Fruit fly (Drosophila melanogaster) whole organism, embryonic: ENCODE measurements around the gene sdt.

ENCODE experiments used
- Atf3 ChIP-seq: fragments of 200-800 bp; sonication (Bioruptor generic); optimal IDR thresholded peaks from 3 replicates; lab custom pipeline; 2016; ENCODE audit warnings: missing biosample characterization, missing genetic modification characterization
- CG10366 ChIP-seq: fragments of 200-800 bp; sonication (Bioruptor generic); IDR thresholded peaks from 2 replicates; pipeline ENCODE4 v1.3.6; 2022; ENCODE audit warnings: missing biosample characterization, missing genetic modification characterization
- CG10565 ChIP-seq: fragments of 200-800 bp; sonication (Bioruptor generic); optimal IDR thresholded peaks from 3 replicates; lab custom pipeline; 2016; ENCODE audit warnings: missing biosample characterization, mild to moderate bottlenecking, missing genetic modification characterization
- CG10959 ChIP-seq: fragments of 200-800 bp; sonication (Bioruptor generic); IDR thresholded peaks from 2 replicates; pipeline ENCODE4 v1.3.6; 2022; ENCODE audit warnings: missing biosample characterization, missing genetic modification characterization
- CG12219 ChIP-seq: fragments of 200-800 bp; sonication (Bioruptor generic); optimal IDR thresholded peaks from 3 replicates; lab custom pipeline; 2018; ENCODE audit warnings: missing biosample characterization, mild to moderate bottlenecking, missing genetic modification characterization
- CG12236 ChIP-seq: fragments of 200-800 bp; sonication (Bioruptor generic); optimal IDR thresholded peaks from 2 replicates; lab custom pipeline; 2016; ENCODE audit warnings: missing biosample characterization, missing genetic modification characterization
- CG1233 ChIP-seq: fragments of 200-800 bp; sonication (Bioruptor generic); optimal IDR thresholded peaks from 4 replicates; lab custom pipeline; 2018; ENCODE audit warnings: missing biosample characterization, mild to moderate bottlenecking, missing genetic modification characterization
- CG14667 ChIP-seq: fragments of 200-800 bp; sonication (Bioruptor generic); IDR thresholded peaks from 2 replicates; pipeline ENCODE4 v1.3.6; 2022; ENCODE audit warnings: missing biosample characterization, missing genetic modification characterization
- CG15011 ChIP-seq: fragments of 200-800 bp; sonication (Bioruptor generic); optimal IDR thresholded peaks from 3 replicates; lab custom pipeline; 2018; ENCODE audit warnings: missing biosample characterization, mild to moderate bottlenecking, missing genetic modification characterization
- CG16815 ChIP-seq: fragments of 200-800 bp; sonication (Bioruptor generic); optimal IDR thresholded peaks from 3 replicates; lab custom pipeline; 2017; ENCODE audit warnings: missing biosample characterization, mild to moderate bottlenecking, missing genetic modification characterization
- CG16863 ChIP-seq: fragments of 200-800 bp; sonication (Bioruptor generic); optimal IDR thresholded peaks from 3 replicates; lab custom pipeline; 2016; ENCODE audit warnings: missing biosample characterization, missing genetic modification characterization
- CG18011 ChIP-seq: fragments of 200-800 bp; sonication (Bioruptor generic); optimal IDR thresholded peaks from 2 replicates; lab custom pipeline; 2017; ENCODE audit warnings: missing biosample characterization, missing genetic modification characterization, mild to moderate bottlenecking, moderate library complexity, missing genotype
- CG30403 ChIP-seq: fragments of 200-800 bp; sonication (Bioruptor generic); optimal IDR thresholded peaks from 3 replicates; lab custom pipeline; 2016; ENCODE audit warnings: missing biosample characterization, missing genetic modification characterization
- CG32532 ChIP-seq: fragments of 200-800 bp; sonication (Bioruptor generic); IDR thresholded peaks from 2 replicates; pipeline ENCODE4 v1.3.6; 2022; ENCODE audit warnings: missing biosample characterization, missing genetic modification characterization
- CG32767 ChIP-seq: fragments of 200-800 bp; sonication (Bioruptor generic); IDR thresholded peaks from 2 replicates; pipeline ENCODE4 v1.3.6; 2022; ENCODE audit warnings: missing biosample characterization, missing genetic modification characterization
- CG3281 ChIP-seq: fragments of 200-800 bp; sonication (Bioruptor generic); optimal IDR thresholded peaks from 3 replicates; lab custom pipeline; 2017; ENCODE audit warnings: missing biosample characterization, mild to moderate bottlenecking, missing genetic modification characterization
- CG4707 ChIP-seq: fragments of 200-800 bp; sonication (Bioruptor generic); optimal IDR thresholded peaks from 2 replicates; lab custom pipeline; 2018; ENCODE audit warnings: missing biosample characterization, mild to moderate bottlenecking, missing genetic modification characterization, moderate library complexity
- CG6683 ChIP-seq: fragments of 200-800 bp; sonication (Bioruptor generic); optimal IDR thresholded peaks from 2 replicates; lab custom pipeline; 2017; ENCODE audit warnings: missing biosample characterization, mild to moderate bottlenecking, missing genetic modification characterization, missing genetic modification reagents
- CG7556 ChIP-seq: fragments of 200-800 bp; sonication (Bioruptor generic); optimal IDR thresholded peaks from 2 replicates; lab custom pipeline; 2017; ENCODE audit warnings: missing biosample characterization, mild to moderate bottlenecking, missing genetic modification characterization
- CG7786 ChIP-seq: fragments of 200-800 bp; sonication (Bioruptor generic); optimal IDR thresholded peaks from 2 replicates; lab custom pipeline; 2016; ENCODE audit warnings: missing biosample characterization, missing genetic modification characterization
- CG9215 ChIP-seq: fragments of 200-800 bp; sonication (Bioruptor generic); IDR thresholded peaks from 2 replicates; pipeline ENCODE4 v1.3.6; 2022; ENCODE audit warnings: missing biosample characterization, missing genetic modification characterization
- CG9727 ChIP-seq: fragments of 200-800 bp; sonication (Bioruptor generic); optimal IDR thresholded peaks from 3 replicates; lab custom pipeline; 2017; ENCODE audit warnings: missing biosample characterization, mild to moderate bottlenecking, missing genetic modification characterization
- CG9932 ChIP-seq: fragments of 200-800 bp; sonication (Bioruptor generic); IDR thresholded peaks from 2 replicates; pipeline ENCODE4 v1.3.6; 2022; ENCODE audit warnings: missing biosample characterization, missing genetic modification characterization
- CkIIα-i1 ChIP-seq: fragments of 200-800 bp; sonication (Bioruptor generic); IDR thresholded peaks from 2 replicates; pipeline ENCODE4 v1.3.6; 2022; ENCODE audit warnings: missing biosample characterization, missing genetic modification characterization
- E2f1 ChIP-seq: fragments of 200-800 bp; sonication (Bioruptor generic); IDR thresholded peaks from 2 replicates; pipeline ENCODE4 v1.3.6; 2022; ENCODE audit warnings: missing biosample characterization, missing genetic modification characterization
- E2f2 ChIP-seq: fragments of 200-800 bp; sonication (Bioruptor generic); IDR thresholded peaks from 2 replicates; pipeline ENCODE4 v1.3.6; 2022; ENCODE audit warnings: missing biosample characterization, missing genetic modification characterization
- Fer1 ChIP-seq: fragments of 200-800 bp; sonication (Bioruptor generic); optimal IDR thresholded peaks from 2 replicates; lab custom pipeline; 2017; ENCODE audit warnings: missing biosample characterization, mild to moderate bottlenecking, missing genetic modification characterization
- HmgD ChIP-seq: fragments of 200-800 bp; sonication (Bioruptor generic); optimal IDR thresholded peaks from 3 replicates; lab custom pipeline; 2016; ENCODE audit warnings: missing biosample characterization, missing genetic modification characterization
- Jarid2 ChIP-seq: fragments of 200-800 bp; sonication (Bioruptor generic); optimal IDR thresholded peaks from 3 replicates; lab custom pipeline; 2017; ENCODE audit warnings: mild to moderate bottlenecking, missing biosample characterization, missing genetic modification reagents, missing genetic modification characterization
- Meics ChIP-seq: fragments of 200-800 bp; sonication (Bioruptor generic); optimal IDR thresholded peaks from 2 replicates; lab custom pipeline; 2017; ENCODE audit warnings: missing biosample characterization, mild to moderate bottlenecking, missing genetic modification characterization
- Rx ChIP-seq: fragments of 200-800 bp; sonication (Bioruptor generic); IDR thresholded peaks from 2 replicates; pipeline ENCODE4 v1.3.6; 2022; ENCODE audit warnings: missing biosample characterization, missing genetic modification characterization
- Stat92E ChIP-seq, 3 experiments: fragments of >200 bp in 2 of 3; fragments of 200-800 bp in 1 of 3; sonication (Bioruptor generic) in 1 of 3; optimal IDR thresholded peaks; 2 replicates each; lab custom pipeline; 2017 to 2019; ENCODE audit warnings: missing biosample characterization in 3 of 3, missing genetic modification characterization in 3 of 3, mild to moderate bottlenecking in 1 of 3, moderate library complexity in 1 of 3
- Usf ChIP-seq: fragments of 200-800 bp; sonication (Bioruptor generic); optimal IDR thresholded peaks from 2 replicates; lab custom pipeline; 2017; ENCODE audit warnings: missing genotype, missing biosample characterization, missing genetic modification characterization
- Xbp1 ChIP-seq: fragments of 200-800 bp; sonication (Bioruptor generic); optimal IDR thresholded peaks from 3 replicates; lab custom pipeline; 2016; ENCODE audit warnings: missing biosample characterization, mild to moderate bottlenecking, missing genetic modification characterization
- bowl ChIP-seq: fragments of 200-800 bp; sonication (Bioruptor generic); IDR thresholded peaks from 2 replicates; pipeline ENCODE4 v1.3.6; 2022; ENCODE audit warnings: missing biosample characterization, missing genetic modification characterization
- cas ChIP-seq: fragments of 200-800 bp; sonication (Bioruptor generic); IDR thresholded peaks from 2 replicates; pipeline ENCODE4 v1.3.6; 2022; ENCODE audit warnings: missing biosample characterization, missing genetic modification characterization
- dimm ChIP-seq: fragments of 200-800 bp; sonication (Bioruptor generic); IDR thresholded peaks from 2 replicates; pipeline ENCODE4 v1.3.6; 2022; ENCODE audit warnings: missing biosample characterization, missing genetic modification characterization
- dmrt99B ChIP-seq: fragments of 200-800 bp; sonication (Bioruptor generic); optimal IDR thresholded peaks from 2 replicates; lab custom pipeline; 2018; ENCODE audit warnings: missing biosample characterization, mild to moderate bottlenecking, missing genetic modification characterization, moderate library complexity
- dpn ChIP-seq, 2 experiments: fragments of 200-800 bp; sonication (Bioruptor generic); optimal IDR thresholded peaks; 3 replicates each; lab custom pipeline; 2016; ENCODE audit warnings: missing biosample characterization in 2 of 2, missing genetic modification characterization in 2 of 2
- esg ChIP-seq: fragments of 200-800 bp; sonication (Bioruptor generic); conservative IDR thresholded peaks from 2 replicates; pipeline ENCODE4 v1.3.6; 2022; ENCODE audit warnings: missing biosample characterization, missing genetic modification characterization
- ewg ChIP-seq: fragments of 200-800 bp; sonication (Bioruptor generic); optimal IDR thresholded peaks from 3 replicates; lab custom pipeline; 2017; ENCODE audit warnings: mild to moderate bottlenecking, missing biosample characterization, missing genetic modification reagents, missing genetic modification characterization
- gcm2 ChIP-seq: fragments of 200-800 bp; sonication (Bioruptor generic); optimal IDR thresholded peaks from 2 replicates; lab custom pipeline; 2016; ENCODE audit warnings: missing biosample characterization, missing genetic modification characterization
- gsb ChIP-seq: fragments of 200-800 bp; sonication (Bioruptor generic); IDR thresholded peaks from 2 replicates; pipeline ENCODE4 v1.3.6; 2022; ENCODE audit warnings: missing biosample characterization, missing genetic modification characterization
- nau ChIP-seq: fragments of 200-800 bp; sonication (Bioruptor generic); optimal IDR thresholded peaks from 3 replicates; lab custom pipeline; 2017; ENCODE audit warnings: missing biosample characterization, mild to moderate bottlenecking, missing genetic modification characterization, missing genetic modification reagents
- p53 ChIP-seq: fragments of 200-800 bp; sonication (Bioruptor generic); optimal IDR thresholded peaks from 2 replicates; lab custom pipeline; 2016; ENCODE audit warnings: missing biosample characterization, missing genetic modification characterization
- pnt ChIP-seq: fragments of 200-800 bp; sonication (Bioruptor generic); optimal IDR thresholded peaks from 3 replicates; lab custom pipeline; 2016; ENCODE audit warnings: missing biosample characterization, missing genetic modification characterization
- repo ChIP-seq: fragments of 200-800 bp; sonication (Bioruptor generic); optimal IDR thresholded peaks from 2 replicates; lab custom pipeline; 2016; ENCODE audit warnings: missing biosample characterization, missing genetic modification characterization
- row ChIP-seq: fragments of 200-800 bp; sonication (Bioruptor generic); IDR thresholded peaks from 3 replicates; pipeline ENCODE4 v1.3.6; 2022; ENCODE audit warnings: missing biosample characterization, missing genetic modification characterization
- schlank ChIP-seq: fragments of 200-800 bp; sonication (Bioruptor generic); optimal IDR thresholded peaks from 2 replicates; lab custom pipeline; 2018; ENCODE audit warnings: missing biosample characterization, mild to moderate bottlenecking, missing genetic modification characterization
- tx ChIP-seq: fragments of 200-800 bp; sonication (Bioruptor generic); optimal IDR thresholded peaks from 2 replicates; lab custom pipeline; 2016; ENCODE audit warnings: missing biosample characterization, missing genetic modification characterization
- vfl ChIP-seq: fragments of 200-800 bp; sonication (Bioruptor generic); optimal IDR thresholded peaks from 2 replicates; lab custom pipeline; 2016; ENCODE audit warnings: missing biosample characterization, missing genetic modification characterization

sdt gene

dm6 chrX:8157294-8157693 lies 21.1 kb upstream of the sdt start, which contains the start of the genes Traf6 and GIIIspla2 (continued):
- TF ChIP-seq schlank (tag; lab: Kevin White, UChicago) (peak; percentile 56), CG32532 (GFP tag; lab: Robert Waterston, UW) (peak; percentile 83), CG9727 (GFP tag; lab: Kevin White, UChicago) (peak; percentile 62), gcm2 (GFP tag; lab: Kevin White, UChicago) (no peak), CG15011 (GFP tag; lab: Kevin White, UChicago) (no peak), Xbp1 (GFP tag; lab: Kevin White, UChicago) (peak; percentile 75), esg (GFP tag; lab: Robert Waterston, UW) (peak; percentile 56), Atf3 (GFP tag; lab: Kevin White, UChicago) (peak; percentile 60), CG18011 (peak; percentile 67), row (GFP tag; lab: Robert Waterston, UW) (peak; percentile 93), Rx (peak; percentile 71), CG12236 (GFP tag; lab: Kevin White, UChicago) (peak; percentile 11), cas (GFP tag; lab: Robert Waterston, UW) (0 out of 2 replicates have a peak, but pooled peaks have one; percentile 9), Usf (peak; percentile 55), CG12219 (GFP tag; lab: Kevin White, UChicago) (peak; percentile 57), vfl (GFP tag; lab: Kevin White, UChicago) (peak; percentile 59), CG4707 (GFP tag; lab: Kevin White, UChicago) (no peak), CG10366 (GFP tag; lab: Robert Waterston, UW) (peak; percentile 76), gsb (GFP tag; lab: Robert Waterston, UW) (peak; percentile 57; the same call in 1 of the 2 replicates), CG7556 (GFP tag; lab: Kevin White, UChicago) (peak; percentile 63), repo (GFP tag; lab: Kevin White, UChicago) (peak; percentile 15), CG30403 (peak; percentile 79), Stat92E (GFP tag; optimal IDR thresholded peaks at IDR 0.05; lab: Kevin White, UChicago) (no peak), CG16863 (GFP tag; lab: Kevin White, UChicago) (peak; percentile 43), bowl (peak; percentile 53; the same call in 1 of the 2 replicates), CG3281 (GFP tag; lab: Kevin White, UChicago) (peak; percentile 74), ewg (GFP tag; lab: Kevin White, UChicago) (peak; percentile 75), Jarid2 (peak; percentile 48), p53 (GFP tag; lab: Kevin White, UChicago) (peak; percentile 40), Fer1 (peak; percentile 79), CG1233 (GFP tag; lab: Kevin White, UChicago) (peak; percentile 70), CG14667 (GFP tag; lab: Robert Waterston, UW) (peak; percentile 66), nau (GFP tag; lab: Kevin White, UChicago) (no peak), E2f1 (GFP tag; lab: Robert Waterston, UW) (peak; percentile 81), CG16815 (GFP tag; lab: Kevin White, UChicago) (peak; percentile 66), tx (GFP tag; lab: Kevin White, UChicago) (peak; percentile 38), E2f2 (peak; percentile 74), CG6683 (GFP tag; lab: Kevin White, UChicago) (peak; percentile 36), dmrt99B (tag; lab: Kevin White, UChicago) (no peak), dimm (GFP tag; lab: Robert Waterston, UW) (no peak), dpn (GFP tag; optimal IDR thresholded peaks at IDR 0.05; lab: Kevin White, UChicago) (peak; percentile 71 to 72), CkIIα-i1 (GFP tag; lab: Robert Waterston, UW) (no peak), HmgD (GFP tag; lab: Kevin White, UChicago) (no peak), pnt (GFP tag; lab: Kevin White, UChicago) (peak; percentile 49), CG9932 (peak; percentile 85), Meics (GFP tag; lab: Kevin White, UChicago) (peak; percentile 79), CG32767 (peak; percentile 84), CG10959 (GFP tag; lab: Robert Waterston, UW) (peak; percentile 63), CG9215 (peak; percentile 79; the same call in 1 of the 2 replicates), CG7786 (GFP tag; lab: Kevin White, UChicago) (peak; percentile 72), CG10565 (GFP tag; lab: Kevin White, UChicago) (no peak)
